Worm (Caenorhabditis elegans) whole organism, L1 larva: ENCODE measurements around the gene F58E2.4.
A peak's percentile ranks its signal among the peaks of the same experiment; 100 is the strongest.

Experiments
- C34B4.2 ChIP-seq: sonication (generic microtip); optimal IDR thresholded peaks from 2 replicates; lab custom pipeline; 2017; ENCODE audit warnings: mild to moderate bottlenecking, missing genetic modification characterization, missing compliant biosample characterization
- aha-1 ChIP-seq: fragments of 150-350 bp; optimal IDR thresholded peaks from 2 replicates; lab custom pipeline; 2014; ENCODE audit warnings: missing biosample characterization, missing genetic modification characterization
- alr-1 ChIP-seq: fragments of 200-800 bp; sonication (Bioruptor generic); optimal IDR thresholded peaks from 2 replicates; lab custom pipeline; 2018; ENCODE audit warnings: borderline replicate concordance, mild to moderate bottlenecking, missing genetic modification characterization, missing compliant biosample characterization
- blmp-1 ChIP-seq: fragments of 150-350 bp; optimal IDR thresholded peaks from 2 replicates; lab custom pipeline; 2014; ENCODE audit warnings: missing biosample characterization, missing genetic modification characterization
- ceh-88 ChIP-seq: fragments of 200-800 bp; sonication (Bioruptor generic); IDR thresholded peaks from 2 replicates; pipeline ENCODE4 v1.3.6; 2022; ENCODE audit warnings: missing genetic modification characterization, missing compliant biosample characterization
- dsc-1 ChIP-seq: sonication (generic microtip); optimal IDR thresholded peaks from 2 replicates; lab custom pipeline; 2016; ENCODE audit warnings: mild to moderate bottlenecking, missing genetic modification characterization, missing compliant biosample characterization
- efl-1 ChIP-seq, 4 experiments: fragments of 150-350 bp; optimal IDR thresholded peaks in 3 of 4; peaks in 1 of 4; 1 replicate in 1 of 4; 2 replicates in 3 of 4; lab custom pipeline; 2014; ENCODE audit warnings: missing biosample characterization in 2 of 4, missing genetic modification characterization in 2 of 4, missing genetic modification reagents in 2 of 4
- elt-2 ChIP-seq: sonication (generic microtip); optimal IDR thresholded peaks from 2 replicates; lab custom pipeline; 2016; ENCODE audit warnings: missing genetic modification characterization, mild to moderate bottlenecking, inconsistent platforms, missing compliant biosample characterization, missing genetic modification reagents
- elt-3 ChIP-seq, 6 experiments: fragments of 150-350 bp in 1 of 6; sonication (generic microtip); optimal IDR thresholded peaks; 2 replicates each; lab custom pipeline; 2017 to 2018; ENCODE audit warnings: missing biosample characterization in 6 of 6, missing genetic modification characterization in 6 of 6, inconsistent platforms in 1 of 6
- ets-5 ChIP-seq: fragments of 200-800 bp; sonication (Bioruptor generic); IDR thresholded peaks from 2 replicates; pipeline ENCODE4 v1.3.6; 2022; ENCODE audit warnings: missing genetic modification characterization, missing compliant biosample characterization
- fkh-10 ChIP-seq: sonication (generic microtip); optimal IDR thresholded peaks from 2 replicates; lab custom pipeline; 2017; ENCODE audit warnings: missing biosample characterization, missing genetic modification reagents, missing genetic modification characterization
- fkh-4 ChIP-seq: sonication (generic microtip); optimal IDR thresholded peaks from 2 replicates; lab custom pipeline; 2016; ENCODE audit warnings: missing compliant biosample characterization, missing genetic modification characterization, borderline replicate concordance
- fos-1 ChIP-seq: fragments of 150-350 bp; optimal IDR thresholded peaks from 2 replicates; lab custom pipeline; 2014; ENCODE audit warnings: missing biosample characterization, missing genetic modification characterization
- hlh-4 ChIP-seq: sonication (generic microtip); optimal IDR thresholded peaks from 2 replicates; lab custom pipeline; 2016; ENCODE audit warnings: mild to moderate bottlenecking, missing genetic modification characterization, missing compliant biosample characterization
- hpl-2 ChIP-seq: fragments of 150-350 bp; optimal IDR thresholded peaks from 2 replicates; lab custom pipeline; 2014; ENCODE audit warnings: missing biosample characterization, missing genetic modification reagents, missing genetic modification characterization
- lin-15B ChIP-seq: fragments of 150-350 bp; sonication (generic microtip); optimal IDR thresholded peaks from 3 replicates; lab custom pipeline; 2014; ENCODE audit warnings: missing biosample characterization, missing genetic modification characterization
- mdl-1 ChIP-seq, 2 experiments: fragments of 150-350 bp; optimal IDR thresholded peaks; 2 replicates each; lab custom pipeline; 2014 to 2017; ENCODE audit warnings: missing biosample characterization in 2 of 2, missing genetic modification characterization in 2 of 2, inconsistent platforms in 1 of 2
- mef-2 ChIP-seq: fragments of 150-350 bp; optimal IDR thresholded peaks from 2 replicates; lab custom pipeline; 2014; ENCODE audit warnings: missing biosample characterization, missing genetic modification characterization
- nhr-237 ChIP-seq: fragments of 150-350 bp; optimal IDR thresholded peaks from 2 replicates; lab custom pipeline; 2014; ENCODE audit warnings: missing biosample characterization, missing genetic modification characterization
- nhr-28 ChIP-seq: fragments of 150-350 bp; optimal IDR thresholded peaks from 2 replicates; lab custom pipeline; 2014; ENCODE audit warnings: missing biosample characterization, missing genetic modification characterization
- nhr-77 ChIP-seq: fragments of 150-350 bp; optimal IDR thresholded peaks from 2 replicates; lab custom pipeline; 2014; ENCODE audit warnings: missing biosample characterization, missing genetic modification characterization
- nhr-84 ChIP-seq: sonication (generic microtip); optimal IDR thresholded peaks from 2 replicates; lab custom pipeline; 2017; ENCODE audit warnings: missing biosample characterization, missing genetic modification characterization
- nhr-85 ChIP-seq: sonication (generic microtip); peaks from one replicate; lab custom pipeline; 2016; ENCODE audit warnings: missing genetic modification characterization, inconsistent platforms, missing compliant biosample characterization
- nhr-90 ChIP-seq: sonication (generic microtip); optimal IDR thresholded peaks from 2 replicates; lab custom pipeline; 2016; ENCODE audit warnings: mild to moderate bottlenecking, missing genetic modification characterization, missing compliant biosample characterization; ENCODE audit not compliant: poor library complexity
- pag-3 ChIP-seq: sonication (generic microtip); optimal IDR thresholded peaks from 2 replicates; lab custom pipeline; 2017; ENCODE audit warnings: missing genetic modification characterization, mild to moderate bottlenecking, missing compliant biosample characterization, antibody characterized with exemption, borderline replicate concordance; ENCODE audit not compliant: insufficient read depth
- pax-3 ChIP-seq: fragments of 200-800 bp; sonication (Bioruptor generic); optimal IDR thresholded peaks from 2 replicates; lab custom pipeline; 2018; ENCODE audit warnings: mild to moderate bottlenecking, missing genetic modification characterization, moderate library complexity, missing compliant biosample characterization
- pqm-1 ChIP-seq: sonication (generic microtip); optimal IDR thresholded peaks from 3 replicates; lab custom pipeline; 2017; ENCODE audit warnings: missing biosample characterization, missing genetic modification characterization
- snu-23 ChIP-seq: sonication (generic microtip); optimal IDR thresholded peaks from 2 replicates; lab custom pipeline; 2016; ENCODE audit warnings: missing genetic modification characterization, missing compliant biosample characterization
- sox-4 ChIP-seq: sonication (generic microtip); optimal IDR thresholded peaks from 2 replicates; lab custom pipeline; 2016; ENCODE audit warnings: missing genetic modification characterization, missing compliant biosample characterization
- sup-37 ChIP-seq: fragments of 200-800 bp; sonication (Bioruptor generic); optimal IDR thresholded peaks from 2 replicates; lab custom pipeline; 2018; ENCODE audit warnings: mild to moderate bottlenecking, missing genetic modification characterization, missing compliant biosample characterization
- tlp-1 ChIP-seq: fragments of 150-350 bp; optimal IDR thresholded peaks from 2 replicates; lab custom pipeline; 2014; ENCODE audit warnings: missing biosample characterization, missing genetic modification characterization
- unc-130 ChIP-seq: fragments of 150-350 bp; optimal IDR thresholded peaks from 2 replicates; lab custom pipeline; 2017; ENCODE audit warnings: missing biosample characterization, missing genetic modification characterization, inconsistent platforms
- unc-30 ChIP-seq: sonication (generic microtip); optimal IDR thresholded peaks from 2 replicates; lab custom pipeline; 2017; ENCODE audit warnings: missing biosample characterization, missing genetic modification characterization
- unc-98 ChIP-seq: fragments of 200-800 bp; sonication (Bioruptor generic); IDR thresholded peaks from 2 replicates; pipeline ENCODE4 v1.3.6; 2022; ENCODE audit warnings: missing genetic modification characterization, missing compliant biosample characterization
- ztf-11 ChIP-seq, 2 experiments: sonication (generic microtip); optimal IDR thresholded peaks; 2 replicates each; lab custom pipeline; 2016 to 2017; ENCODE audit warnings: missing genetic modification characterization in 2 of 2, missing biosample characterization in 1 of 2, missing compliant biosample characterization in 1 of 2
- ztf-4 ChIP-seq: fragments of 150-350 bp; optimal IDR thresholded peaks from 2 replicates; lab custom pipeline; 2014; ENCODE audit warnings: missing biosample characterization, missing genetic modification characterization

Gene F58E2.4

DNA sequence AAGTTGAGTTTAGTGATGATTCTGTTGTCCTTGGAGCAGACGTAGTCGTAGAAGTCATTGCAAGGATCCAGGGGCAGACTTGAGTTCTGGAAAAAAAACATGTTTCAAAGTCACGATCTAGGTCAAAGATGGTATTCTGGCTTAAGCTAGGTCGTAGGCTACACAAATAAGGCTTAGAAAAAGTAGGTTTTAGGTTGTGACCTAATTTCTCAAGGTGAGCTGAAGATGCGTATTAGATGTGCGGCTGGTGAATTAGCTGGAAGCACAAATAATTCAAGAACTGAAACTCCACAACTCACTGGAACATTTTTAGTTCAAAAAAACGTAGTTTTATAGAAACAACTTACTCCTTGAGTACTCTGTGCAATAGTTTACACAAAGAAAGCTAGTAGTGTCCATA lies 19.1 kb upstream of the F58E2.4 start, which contains the start of gene F09D12.2:
TSS of gene F09D12.2 (minus strand) at position 101 of the 400 bp plus-strand sequence.
- no peak for TF ChIP-seq aha-1
- no peak for TF ChIP-seq ztf-11 (tag; optimal IDR thresholded peaks at IDR 0.05; lab: Kevin White, UChicago)
- TF ChIP-seq snu-23 (GFP tag; lab: Kevin White, UChicago): no peak
- no peak for TF ChIP-seq fkh-10 (GFP tag; lab: Kevin White, UChicago)
- TF ChIP-seq pax-3 (tag; lab: Kevin White, UChicago): no peak
- TF ChIP-seq tlp-1 (tag; lab: Kevin White, UChicago): no peak
- no peak for TF ChIP-seq efl-1 (optimal IDR thresholded peaks at IDR 0.05; lab: Kevin White, UChicago)
- TF ChIP-seq efl-1 (GFP tag; optimal IDR thresholded peaks at IDR 0.05 in 1 of 2; lab: Kevin White, UChicago): no peak
- TF ChIP-seq mef-2 (tag; lab: Kevin White, UChicago): no peak
- no peak for TF ChIP-seq fkh-4 (tag; lab: Kevin White, UChicago)
- no peak for TF ChIP-seq C34B4.2 (tag; lab: Kevin White, UChicago)
- TF ChIP-seq unc-30 (tag; lab: Kevin White, UChicago): no peak
- no peak for TF ChIP-seq unc-98 (GFP tag; lab: Robert Waterston, UW)
- no peak for TF ChIP-seq alr-1 (tag; lab: Kevin White, UChicago)
- TF ChIP-seq sox-4 (tag; lab: Kevin White, UChicago): no peak
- TF ChIP-seq nhr-84 (tag; lab: Kevin White, UChicago): no peak
- no peak for TF ChIP-seq nhr-77
- TF ChIP-seq nhr-90: no peak
- TF ChIP-seq pqm-1 (tag; lab: Kevin White, UChicago): no peak
- TF ChIP-seq mdl-1 (tag; optimal IDR thresholded peaks at IDR 0.05; lab: Kevin White, UChicago): no peak
- TF ChIP-seq blmp-1: no peak

DNA sequence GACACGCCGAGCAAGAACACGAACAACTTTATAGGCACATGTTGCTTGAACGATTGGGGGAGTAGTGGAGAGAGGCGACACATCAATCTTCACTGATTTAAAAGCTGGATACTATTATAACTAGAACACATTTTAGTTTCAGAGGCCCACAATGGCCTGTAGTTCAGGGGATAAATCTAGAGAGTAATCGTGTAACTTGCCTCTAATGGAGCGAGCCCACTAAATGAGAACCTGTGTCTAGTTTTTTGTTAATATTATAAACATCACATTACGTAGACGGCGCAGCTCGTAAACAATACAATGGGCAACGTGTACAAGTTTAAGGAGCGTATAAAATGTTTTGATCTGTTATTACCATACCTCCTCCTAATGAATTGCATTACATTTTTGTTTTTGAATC lies 18.6 kb upstream of the F58E2.4 start, which contains the start of gene F58E2.5:
TSS of gene F58E2.5 (plus strand) at position 301 of the 400 bp plus-strand sequence.
- no peak for TF ChIP-seq alr-1 (tag; lab: Kevin White, UChicago)
- no peak for TF ChIP-seq pqm-1 (tag; lab: Kevin White, UChicago)
- no peak for TF ChIP-seq aha-1
- TF ChIP-seq ztf-4 (tag; lab: Kevin White, UChicago): no peak
- no peak for TF ChIP-seq dsc-1 (tag; lab: Kevin White, UChicago)
- TF ChIP-seq, all 84 proteins: peak for 0

DNA sequence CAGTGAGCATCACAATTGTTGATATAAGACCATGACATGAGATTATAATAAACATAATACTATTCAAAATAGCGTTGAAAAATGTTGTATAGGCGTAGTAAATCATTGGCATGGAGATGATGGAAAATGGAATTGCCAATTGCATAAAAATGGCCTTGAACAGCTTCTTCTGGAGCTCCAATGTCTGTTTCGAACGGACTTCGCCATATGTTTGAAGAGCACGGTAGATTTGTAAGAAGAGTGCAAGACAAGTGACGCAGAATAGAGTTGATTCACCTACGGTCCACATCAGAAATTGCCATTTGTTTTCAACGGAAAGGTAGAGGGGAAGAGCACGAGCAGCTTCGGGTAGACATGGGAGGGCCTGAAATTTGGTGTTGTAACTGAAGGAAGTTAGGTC lies 15.8 kb upstream of the F58E2.4 start:
- TF ChIP-seq fos-1: no peak
- no peak for TF ChIP-seq pax-3 (tag; lab: Kevin White, UChicago)
- TF ChIP-seq unc-130 (tag; lab: Kevin White, UChicago): no peak
- TF ChIP-seq lin-15B (tag; lab: Kevin White, UChicago): no peak
- TF ChIP-seq elt-3 (tag; optimal IDR thresholded peaks at IDR 0.05; lab: Kevin White, UChicago): no peak
- TF ChIP-seq hpl-2 (GFP tag; lab: Kevin White, UChicago): no peak
- no peak for TF ChIP-seq ceh-88
- TF ChIP-seq elt-2 (tag; lab: Kevin White, UChicago): no peak
- no peak for TF ChIP-seq nhr-84 (tag; lab: Kevin White, UChicago)
- TF ChIP-seq pqm-1 (tag; lab: Kevin White, UChicago): no peak
- no peak for TF ChIP-seq ets-5 (GFP tag; lab: Robert Waterston, UW)
- TF ChIP-seq sup-37 (GFP tag; lab: Kevin White, UChicago): no peak
- no peak for TF ChIP-seq alr-1 (tag; lab: Kevin White, UChicago)

DNA sequence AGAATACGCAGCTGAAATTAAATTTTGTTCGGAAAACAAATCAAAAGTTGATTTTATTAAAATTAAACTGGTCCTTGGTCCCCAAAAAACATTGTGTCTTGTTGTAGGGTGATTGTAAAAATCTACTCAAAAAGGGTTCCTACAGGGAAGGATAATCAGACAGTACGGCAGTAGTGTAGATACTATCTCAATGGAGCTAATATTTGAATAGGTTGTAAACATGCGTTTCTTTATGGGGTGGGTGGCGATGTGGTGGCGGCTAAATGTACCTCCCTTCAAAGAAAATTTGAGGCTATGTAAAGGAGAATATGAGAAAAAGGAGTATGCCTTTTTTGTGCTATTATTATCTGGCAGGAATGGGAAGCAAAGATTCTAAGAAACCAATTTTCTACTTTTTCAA lies 10.7 kb upstream of the F58E2.4 start:
- no peak for TF ChIP-seq nhr-237 (tag; lab: Kevin White, UChicago)
- no peak for TF ChIP-seq pag-3
- TF ChIP-seq hpl-2 (GFP tag; lab: Kevin White, UChicago): no peak
- no peak for TF ChIP-seq nhr-85 (tag; lab: Kevin White, UChicago)

DNA sequence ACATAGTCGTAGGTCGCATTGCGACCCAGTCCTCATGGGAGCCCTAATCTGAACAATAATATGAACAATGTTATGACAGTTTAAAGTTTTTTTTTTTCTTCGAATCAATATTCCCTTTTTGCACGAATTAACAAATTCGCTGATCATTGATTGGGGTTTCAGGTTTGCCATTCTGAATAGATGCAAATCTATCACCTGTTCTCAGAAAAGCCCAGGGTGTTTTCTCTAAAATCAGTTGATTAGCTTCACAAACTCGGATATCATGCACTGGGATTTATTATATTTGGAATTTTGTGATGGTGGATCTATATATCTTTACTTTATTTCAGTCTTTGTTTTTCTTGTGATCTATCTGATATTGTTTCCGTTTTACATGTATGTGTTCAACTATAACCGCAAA lies 9.8 kb upstream of the F58E2.4 start, which contains the start of gene srz-23:
TSS of gene srz-23 (plus strand) at position 263 of the 400 bp plus-strand sequence.
- TF ChIP-seq nhr-28 (tag; lab: Kevin White, UChicago) (no peak), hlh-4 (peak; percentile 93)
